Worm (Caenorhabditis elegans) whole organism, early embryonic: ENCODE measurements around the gene str-160.
A peak's percentile ranks its signal among the peaks of the same experiment; 100 is the strongest.

Experiments used
- B0310.2 ChIP-seq: sonication (generic microtip); optimal IDR thresholded peaks from 2 replicates; lab custom pipeline; 2016; ENCODE audit warnings: mild to moderate bottlenecking, missing genetic modification characterization, missing compliant biosample characterization
- ama-1 ChIP-seq: fragments of 150-350 bp; optimal IDR thresholded peaks from 2 replicates; lab custom pipeline; 2014
- ceh-13 ChIP-seq: fragments of 200-800 bp; sonication (Bioruptor generic); optimal IDR thresholded peaks from 2 replicates; lab custom pipeline; 2018; ENCODE audit warnings: mild to moderate bottlenecking, missing genetic modification characterization, missing compliant biosample characterization
- ceh-36 ChIP-seq: sonication (generic microtip); optimal IDR thresholded peaks from 2 replicates; lab custom pipeline; 2016; ENCODE audit warnings: missing genetic modification characterization, inconsistent platforms, missing compliant biosample characterization
- flt-1 ChIP-seq: fragments of 200-800 bp; sonication (Bioruptor generic); IDR thresholded peaks from 2 replicates; pipeline ENCODE4 v1.3.6; 2022; ENCODE audit warnings: missing genetic modification characterization, missing compliant biosample characterization
- hnd-1 ChIP-seq: sonication (generic microtip); optimal IDR thresholded peaks from 2 replicates; lab custom pipeline; 2016; ENCODE audit warnings: missing genetic modification characterization, missing compliant biosample characterization
- pes-1 ChIP-seq: fragments of 200-800 bp; sonication (Bioruptor generic); IDR thresholded peaks from 2 replicates; pipeline ENCODE4 v1.3.6; 2022; ENCODE audit warnings: missing genetic modification reagents, missing genetic modification characterization, missing compliant biosample characterization
- scrt-1 ChIP-seq: fragments of 200-800 bp; sonication (Bioruptor generic); IDR thresholded peaks from 2 replicates; pipeline ENCODE4 v1.3.6; 2022; ENCODE audit warnings: missing genetic modification characterization, missing compliant biosample characterization
- sea-1 ChIP-seq: fragments of 200-800 bp; sonication (Bioruptor generic); conservative IDR thresholded peaks from 2 replicates; pipeline ENCODE4 v1.3.6; 2022; ENCODE audit warnings: missing genetic modification characterization, missing compliant biosample characterization
- tbx-11 ChIP-seq: fragments of 200-800 bp; sonication (Bioruptor generic); IDR thresholded peaks from 2 replicates; pipeline ENCODE4 v1.3.6; 2022; ENCODE audit warnings: missing genetic modification characterization, missing compliant biosample characterization
- tbx-37 ChIP-seq: fragments of 200-800 bp; sonication (Bioruptor generic); conservative IDR thresholded peaks from 2 replicates; pipeline ENCODE4 v1.3.6; 2022; ENCODE audit warnings: missing genetic modification reagents, missing genetic modification characterization, missing compliant biosample characterization
- tra-4 ChIP-seq: sonication (generic microtip); optimal IDR thresholded peaks from 2 replicates; lab custom pipeline; 2017; ENCODE audit warnings: missing genetic modification characterization, missing compliant biosample characterization

ce11 chrV:1743205-1743870 is 8.7 kb downstream of the str-160 start, which contains the start of gene nhr-256:
- TF ChIP-seq ama-1 (lab: Kevin White, UChicago) (no peak), tra-4 (tag; lab: Kevin White, UChicago) (no peak), tbx-11 (GFP tag; lab: Robert Waterston, UW) (no peak), hnd-1 (tag; lab: Kevin White, UChicago) (no peak), sea-1 (GFP tag; lab: Robert Waterston, UW) (no peak), flt-1 (GFP tag; lab: Robert Waterston, UW) (no peak), B0310.2 (tag; lab: Kevin White, UChicago) (no peak), tbx-37 (no peak), scrt-1 (GFP tag; lab: Robert Waterston, UW) (no peak), ceh-13 (no peak), ceh-36 (peak; percentile 38), pes-1 (GFP tag; lab: Robert Waterston, UW) (no peak)
